Worm (Caenorhabditis elegans): ENCODE data around the gene fbxb-15.

DNA sequence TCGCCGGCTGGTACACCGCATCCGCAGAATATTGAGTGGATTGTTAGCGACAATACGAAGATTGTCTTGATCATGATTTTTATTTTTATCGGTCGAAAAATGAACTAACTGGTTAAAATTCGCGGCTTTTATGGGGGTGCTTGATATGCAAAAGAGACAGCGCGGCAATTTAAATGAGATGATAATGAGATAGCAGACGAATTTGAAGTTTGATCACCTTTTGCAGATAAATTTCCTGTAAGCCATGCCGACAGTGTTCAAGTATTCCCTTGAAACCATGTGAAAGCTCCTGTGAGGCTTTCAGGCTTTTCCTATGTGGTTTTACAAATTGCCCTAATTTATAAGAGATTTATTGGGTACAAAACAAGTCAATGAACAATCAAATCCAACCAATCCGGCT, 7.1 kb downstream of the fbxb-15 start, which contains the start of gene ZC204.17:
- TF ChIP-seq B0310.2 (tag; optimal IDR thresholded peaks at IDR 0.05): no peak
- no peak for TF ChIP-seq hnd-1 (tag; optimal IDR thresholded peaks at IDR 0.05)
- TF ChIP-seq ama-1 (optimal IDR thresholded peaks at IDR 0.05): no peak

All from whole organism, early embryonic.